Worm (Caenorhabditis elegans): ENCODE results near the gene R13A1.10.

ce11 chrIV:7237668-7238214 lies 10.8 kb upstream of the R13A1.10 start, which contains the start of gene elo-3:
- no peak for TF ChIP-seq fos-1 (tag; optimal IDR thresholded peaks at IDR 0.05)
- TF ChIP-seq unc-62 (GFP tag; optimal IDR thresholded peaks at IDR 0.05 in 1 of 2): peak in 1 of 2 experiments; percentile 68
- TF ChIP-seq unc-62 (tag; optimal IDR thresholded peaks at IDR 0.05): no peak
- no peak for TF ChIP-seq F44E2.7 (GFP tag; IDR thresholded peaks at IDR 0.05)
- TF ChIP-seq Y5F2A.4 (GFP tag; optimal IDR thresholded peaks at IDR 0.05): no peak
- TF ChIP-seq nhr-28 (tag; optimal IDR thresholded peaks at IDR 0.05): peak; percentile 67
- no peak for TF ChIP-seq pha-4 (GFP tag; IDR thresholded peaks at IDR 0.05)
- TF ChIP-seq pha-4 (tag; optimal IDR thresholded peaks at IDR 0.05): no peak
- TF ChIP-seq nhr-42 (GFP tag; IDR thresholded peaks at IDR 0.05): no peak
- no peak for TF ChIP-seq skn-1 (tag; optimal IDR thresholded peaks at IDR 0.05)
